Fruit fly (Drosophila melanogaster) Kc167 (cell line): Measurements from ENCODE around the gene Actn3.
"Not testable (repeated sequence)": the region's sequence is repeated elsewhere in the genome, so short reads cannot be mapped to it uniquely, and the experiment has no call there.

ENCODE experiments used
- Myc ChIP-seq: fragments of >200 bp; optimal IDR thresholded peaks from 2 replicates; lab custom pipeline; 2017; ENCODE audit warnings: missing external identifiers
- Sin3A ChIP-seq: fragments of >200 bp; optimal IDR thresholded peaks from 2 replicates; lab custom pipeline; 2018; ENCODE audit warnings: missing external identifiers
- h ChIP-seq: fragments of >200 bp; optimal IDR thresholded peaks from 3 replicates; lab custom pipeline; 2018; ENCODE audit warnings: missing external identifiers
- insv ChIP-seq: fragments of >200 bp; optimal IDR thresholded peaks from 3 replicates; lab custom pipeline; 2018; ENCODE audit warnings: missing external identifiers
- psq ChIP-seq: fragments of >200 bp; optimal IDR thresholded peaks from 2 replicates; lab custom pipeline; 2017; ENCODE audit warnings: missing external identifiers
- ttk ChIP-seq: sonication (Bioruptor generic); optimal IDR thresholded peaks from 2 replicates; lab custom pipeline; 2017; ENCODE audit warnings: missing external identifiers

Gene Actn3

dm6 chr3R:16992716-16993115, 15.1 kb upstream of the Actn3 start, which contains the start of gene CG31274:
Gene CG31274 (plus strand): TSS chr3R:16993016.
- not testable (repeated sequence) for TF ChIP-seq h, Myc, insv (lab: Kevin White, UChicago)

dm6 chr3R:16991781-16992180, 14.2 kb upstream of the Actn3 start, which contains the start of gene EMC2B:
Gene EMC2B (minus strand): TSS chr3R:16991878.
- no peak for TF ChIP-seq ttk
- no peak for TF ChIP-seq h (lab: Kevin White, UChicago)
- no peak for TF ChIP-seq psq (lab: Kevin White, UChicago)
- no peak for TF ChIP-seq Myc (lab: Kevin White, UChicago)
- no peak for TF ChIP-seq insv (lab: Kevin White, UChicago)
- no peak for TF ChIP-seq Sin3A (lab: Kevin White, UChicago)

dm6 chr3R:16988514-16988913, 10.9 kb upstream of the Actn3 start, which contains the start of gene MESK4:
Gene MESK4 (plus strand): TSS chr3R:16988814.
- not testable (repeated sequence) for TF ChIP-seq h, Sin3A, Myc (lab: Kevin White, UChicago)

dm6 chr3R:16987924-16988298, 10.3 kb upstream of the Actn3 start:
- TF ChIP-seq insv (lab: Kevin White, UChicago) (no peak), ttk (no peak), Sin3A (lab: Kevin White, UChicago) (no peak), psq (lab: Kevin White, UChicago) (no peak), Myc (lab: Kevin White, UChicago) (no peak), h (lab: Kevin White, UChicago) (no peak)

- TF ChIP-seq Sin3A (lab: Kevin White, UChicago), result no peak
- TF ChIP-seq h (lab: Kevin White, UChicago), result no peak
- no peak for TF ChIP-seq ttk
- TF ChIP-seq Myc (lab: Kevin White, UChicago), result no peak
- TF ChIP-seq insv (lab: Kevin White, UChicago), result no peak
- no peak for TF ChIP-seq psq (lab: Kevin White, UChicago)
These were observed 9.8 kb upstream of the Actn3 start, which contains the start of gene CG18622 for dm6 chr3R:16987220-16987923. Gene CG18622 (minus strand): TSS chr3R:16987732.

dm6 chr3R:16986181-16987074, 8.8 kb upstream of the Actn3 start:
- no peak for TF ChIP-seq Myc (lab: Kevin White, UChicago)
- TF ChIP-seq Sin3A (lab: Kevin White, UChicago), result no peak
- TF ChIP-seq psq (lab: Kevin White, UChicago), result no peak
- no peak for TF ChIP-seq h (lab: Kevin White, UChicago)
- TF ChIP-seq ttk, result no peak
- no peak for TF ChIP-seq insv (lab: Kevin White, UChicago)

- TF ChIP-seq h (lab: Kevin White, UChicago), result no peak
- TF ChIP-seq psq (lab: Kevin White, UChicago), result no peak
- TF ChIP-seq insv (lab: Kevin White, UChicago), result no peak
- TF ChIP-seq ttk, result no peak
These were observed 8.0 kb upstream of the Actn3 start for dm6 chr3R:16985547-16985946.

dm6 chr3R:16984221-16984620, 6.6 kb upstream of the Actn3 start:
- TF ChIP-seq psq (lab: Kevin White, UChicago), result no peak
- no peak for TF ChIP-seq Sin3A (lab: Kevin White, UChicago)
- no peak for TF ChIP-seq Myc (lab: Kevin White, UChicago)
- no peak for TF ChIP-seq ttk
- no peak for TF ChIP-seq insv (lab: Kevin White, UChicago)
- TF ChIP-seq h (lab: Kevin White, UChicago), result no peak

- TF ChIP-seq Sin3A (lab: Kevin White, UChicago) (no peak), ttk (no peak), h (lab: Kevin White, UChicago) (no peak), insv (lab: Kevin White, UChicago) (no peak), Myc (lab: Kevin White, UChicago) (no peak), psq (lab: Kevin White, UChicago) (no peak)
These were observed 5.4 kb upstream of the Actn3 start for dm6 chr3R:16983001-16983400.

- TF ChIP-seq psq (lab: Kevin White, UChicago) (no peak), ttk (no peak)
These were observed 4.6 kb upstream of the Actn3 start, which contains the start of gene AhcyL2 for dm6 chr3R:16982108-16982707. Gene AhcyL2 (minus strand): TSS chr3R:16982158.

dm6 chr3R:16980958-16981623, 3.5 kb upstream of the Actn3 start:
- no peak for TF ChIP-seq h (lab: Kevin White, UChicago)
- TF ChIP-seq psq (lab: Kevin White, UChicago), result no peak
- TF ChIP-seq Myc (lab: Kevin White, UChicago), result no peak
- TF ChIP-seq ttk, result no peak
- no peak for TF ChIP-seq insv (lab: Kevin White, UChicago)
- TF ChIP-seq Sin3A (lab: Kevin White, UChicago), result no peak
